Worm (Caenorhabditis elegans): ENCODE results near the gene frg-1.
A peak's percentile ranks its signal among the peaks of the same experiment; 100 is the strongest.

The frg-1 gene

ce11 chrIII:12978473-12979174, at the start of gene frg-1, which contains the start of gene ubq-2:
Gene frg-1, plus strand, starts transcription at chrIII:12979162.
Gene ubq-2, minus strand, starts transcription at chrIII:12978523.
- TF ChIP-seq Y48G9A.11 (GFP tag; IDR thresholded peaks at IDR 0.05): no peak
- TF ChIP-seq lin-39 (tag; optimal IDR thresholded peaks at IDR 0.05): no peak
- peak; percentile 91 for TF ChIP-seq dve-1 (tag; optimal IDR thresholded peaks at IDR 0.05; ENCODE audit: insufficient read depth)
- no peak for TF ChIP-seq lim-7 (GFP tag; IDR thresholded peaks at IDR 0.05)
- TF ChIP-seq daf-12 (tag; optimal IDR thresholded peaks at IDR 0.05): no peak
- no peak for TF ChIP-seq Y5F2A.4 (GFP tag; optimal IDR thresholded peaks at IDR 0.05)
- TF ChIP-seq mes-2 (tag; optimal IDR thresholded peaks at IDR 0.05; ENCODE audit: poor library complexity, severe bottlenecking): peak; percentile 93
- TF ChIP-seq R02D3.7 (tag; optimal IDR thresholded peaks at IDR 0.05): peak; percentile 96
- TF ChIP-seq mxl-3 (GFP tag; optimal IDR thresholded peaks at IDR 0.05): no peak
- peak; percentile 67 for TF ChIP-seq dmd-6 (GFP tag; IDR thresholded peaks at IDR 0.05)
- 0 out of 2 replicates have a peak, but pooled peaks have one; percentile 8 for TF ChIP-seq set-16 (GFP tag; IDR thresholded peaks at IDR 0.05)
- no peak; the same call in 1 of the 2 replicates for TF ChIP-seq tra-1 (GFP tag; IDR thresholded peaks at IDR 0.05)
- TF ChIP-seq pqm-1 (tag; optimal IDR thresholded peaks at IDR 0.05): no peak
- TF ChIP-seq nhr-6 (tag; optimal IDR thresholded peaks at IDR 0.05): peak; percentile 53
- TF ChIP-seq spr-3 (GFP tag; optimal IDR thresholded peaks at IDR 0.05): peak; percentile 39
- TF ChIP-seq attf-4 (tag; optimal IDR thresholded peaks at IDR 0.05): no peak
- TF ChIP-seq saeg-2 (GFP tag; IDR thresholded peaks at IDR 0.05): no peak
- no peak for TF ChIP-seq ces-1 (GFP tag; optimal IDR thresholded peaks at IDR 0.05)
- peak; percentile 74 for TF ChIP-seq ctbp-1 (GFP tag; IDR thresholded peaks at IDR 0.05)
- TF ChIP-seq ceh-32 (tag; optimal IDR thresholded peaks at IDR 0.05; ENCODE audit: poor library complexity): no peak
- no peak for TF ChIP-seq cey-2 (tag; optimal IDR thresholded peaks at IDR 0.05; ENCODE audit: borderline replicate concordance, insufficient read depth)
- TF ChIP-seq hmg-1.1 (GFP tag; IDR thresholded peaks at IDR 0.05): peak; percentile 83
- TF ChIP-seq T20F7.1 (GFP tag; optimal IDR thresholded peaks at IDR 0.05): no peak
- TF ChIP-seq gei-8 (GFP tag; optimal IDR thresholded peaks at IDR 0.05): no peak
- no peak for TF ChIP-seq unc-39 (tag; optimal IDR thresholded peaks at IDR 0.05)
- TF ChIP-seq egl-27 (tag; optimal IDR thresholded peaks at IDR 0.05): no peak
- TF ChIP-seq lin-29 (GFP tag; IDR thresholded peaks at IDR 0.05): no peak
- TF ChIP-seq dmd-8 (GFP tag; IDR thresholded peaks at IDR 0.05): no peak
- no peak for TF ChIP-seq dmd-9 (GFP tag; IDR thresholded peaks at IDR 0.05)
- no peak for TF ChIP-seq nhr-111 (GFP tag; optimal IDR thresholded peaks at IDR 0.05)
- TF ChIP-seq daf-19 (GFP tag; conservative IDR thresholded peaks at IDR 0.05): no peak
- 0 out of 2 replicates have a peak, but pooled peaks have one; percentile 42 for TF ChIP-seq snpc-1.2 (GFP tag; IDR thresholded peaks at IDR 0.05)
- TF ChIP-seq mdl-1 (tag; optimal IDR thresholded peaks at IDR 0.05): peak in 1 of 2 experiments; percentile 32
- no peak for TF ChIP-seq madf-9 (GFP tag; conservative IDR thresholded peaks at IDR 0.05)
- no peak for TF ChIP-seq lir-3 (tag; optimal IDR thresholded peaks at IDR 0.05)
- peak; percentile 1 for TF ChIP-seq nhr-48 (tag; optimal IDR thresholded peaks at IDR 0.05)
- no peak for TF ChIP-seq lin-15B (tag; optimal IDR thresholded peaks at IDR 0.05)
- no peak for TF ChIP-seq vab-7 (GFP tag; IDR thresholded peaks at IDR 0.05)
- no peak for TF ChIP-seq mxl-2 (GFP tag; conservative IDR thresholded peaks at IDR 0.05)
- TF ChIP-seq F10B5.3 (tag; optimal IDR thresholded peaks at IDR 0.05): peak; percentile 2
- peak; percentile 86 for TF ChIP-seq nhr-11 (tag; optimal IDR thresholded peaks at IDR 0.05)
- peak; percentile 43 for TF ChIP-seq unc-130 (GFP tag; optimal IDR thresholded peaks at IDR 0.05)
- peak in 1 of 2 experiments; percentile 19 for TF ChIP-seq ZK546.5 (tag; optimal IDR thresholded peaks at IDR 0.05)
- TF ChIP-seq aha-1 (tag): peak; percentile 54
- TF ChIP-seq lin-13 (GFP tag; optimal IDR thresholded peaks at IDR 0.05): peak; percentile 79
- peak; percentile 57 for TF ChIP-seq ama-1 (optimal IDR thresholded peaks at IDR 0.05)
- TF ChIP-seq jun-1 (tag; optimal IDR thresholded peaks at IDR 0.05): no peak
- TF ChIP-seq hif-1 (tag; optimal IDR thresholded peaks at IDR 0.05): peak in 1 of 2 experiments; percentile 64
- TF ChIP-seq F44E2.7 (GFP tag; IDR thresholded peaks at IDR 0.05): no peak
- no peak for TF ChIP-seq nhr-237 (tag; optimal IDR thresholded peaks at IDR 0.05)
